Worm (Caenorhabditis elegans): ENCODE results near the gene cpr-3.

cpr-3 gene

ce11 chrV:15295436-15295835 is 3.1 kb downstream of the cpr-3 start:
- TF ChIP-seq flt-1 (GFP tag; IDR thresholded peaks at IDR 0.05), result peak; percentile 91; the same call in 1 of the 2 replicates

- no peak for TF ChIP-seq flt-1 (GFP tag; IDR thresholded peaks at IDR 0.05)
- no peak for TF ChIP-seq T22C8.4 (GFP tag; IDR thresholded peaks at IDR 0.05)
- TF ChIP-seq ref-1 (GFP tag; conservative IDR thresholded peaks at IDR 0.05), result no peak
- no peak for TF ChIP-seq ztf-23 (GFP tag; IDR thresholded peaks at IDR 0.05)
- no peak for TF ChIP-seq klf-2 (GFP tag; conservative IDR thresholded peaks at IDR 0.05)
- no peak for TF ChIP-seq ztf-29 (GFP tag; IDR thresholded peaks at IDR 0.05)
- no peak for TF ChIP-seq cog-1 (tag; optimal IDR thresholded peaks at IDR 0.05)
- no peak for TF ChIP-seq med-1 (GFP tag; optimal IDR thresholded peaks at IDR 0.05; ENCODE audit: insufficient read depth)
- no peak for TF ChIP-seq tab-1 (GFP tag; IDR thresholded peaks at IDR 0.05)
Measured at ce11 chrV:15293865-15294264, 4.6 kb downstream of the cpr-3 start, which contains the start of gene str-96. str-96 (minus strand) TSS chrV:15293965.

ce11 chrV:15290995-15291394 is 7.5 kb downstream of the cpr-3 start, which contains the start of gene cyp-34A2:
cyp-34A2 (minus strand) TSS chrV:15291095.
- TF ChIP-seq klf-2 (GFP tag; conservative IDR thresholded peaks at IDR 0.05) (no peak), ref-1 (GFP tag; conservative IDR thresholded peaks at IDR 0.05) (no peak), ztf-29 (GFP tag; IDR thresholded peaks at IDR 0.05) (no peak), med-1 (GFP tag; optimal IDR thresholded peaks at IDR 0.05; ENCODE audit: insufficient read depth) (no peak), tab-1 (GFP tag; IDR thresholded peaks at IDR 0.05) (no peak), cog-1 (tag; optimal IDR thresholded peaks at IDR 0.05) (no peak), T22C8.4 (GFP tag; IDR thresholded peaks at IDR 0.05) (no peak), ztf-23 (GFP tag; IDR thresholded peaks at IDR 0.05) (no peak), flt-1 (GFP tag; IDR thresholded peaks at IDR 0.05) (no peak)

ce11 chrV:15287856-15288255 is 10.6 kb downstream of the cpr-3 start, which contains the start of gene cyp-34A1:
cyp-34A1 (minus strand) TSS chrV:15287956.
- TF ChIP-seq med-1 (GFP tag; optimal IDR thresholded peaks at IDR 0.05; ENCODE audit: insufficient read depth) (no peak), tab-1 (GFP tag; IDR thresholded peaks at IDR 0.05) (no peak), ztf-23 (GFP tag; IDR thresholded peaks at IDR 0.05) (no peak)

ce11 chrV:15285984-15286383 is 12.5 kb downstream of the cpr-3 start:
- TF ChIP-seq cog-1 (tag; optimal IDR thresholded peaks at IDR 0.05) (no peak), med-1 (GFP tag; optimal IDR thresholded peaks at IDR 0.05; ENCODE audit: insufficient read depth) (no peak), ref-1 (GFP tag; conservative IDR thresholded peaks at IDR 0.05) (no peak), klf-2 (GFP tag; conservative IDR thresholded peaks at IDR 0.05) (no peak), tab-1 (GFP tag; IDR thresholded peaks at IDR 0.05) (no peak), flt-1 (GFP tag; IDR thresholded peaks at IDR 0.05) (no peak), T22C8.4 (GFP tag; IDR thresholded peaks at IDR 0.05) (no peak), ztf-23 (GFP tag; IDR thresholded peaks at IDR 0.05) (no peak), ztf-29 (GFP tag; IDR thresholded peaks at IDR 0.05) (no peak)

- TF ChIP-seq ztf-23 (GFP tag; IDR thresholded peaks at IDR 0.05) (no peak), ref-1 (GFP tag; conservative IDR thresholded peaks at IDR 0.05) (no peak)
Measured at ce11 chrV:15281279-15281949, 17.1 kb downstream of the cpr-3 start, which contains the start of the genes srw-19 and srx-51. srw-19 (minus strand) TSS chrV:15281379. srx-51 (plus strand) TSS chrV:15281899.

ce11 chrV:15276915-15277314 is 21.6 kb downstream of the cpr-3 start, which contains the start of gene srw-17:
srw-17 (minus strand) TSS chrV:15277015.
- TF ChIP-seq ref-1 (GFP tag; conservative IDR thresholded peaks at IDR 0.05) (no peak), klf-2 (GFP tag; conservative IDR thresholded peaks at IDR 0.05) (no peak)

- no peak for TF ChIP-seq ztf-23 (GFP tag; IDR thresholded peaks at IDR 0.05)
- no peak for TF ChIP-seq tab-1 (GFP tag; IDR thresholded peaks at IDR 0.05)
- TF ChIP-seq klf-2 (GFP tag; conservative IDR thresholded peaks at IDR 0.05), result no peak
- no peak for TF ChIP-seq flt-1 (GFP tag; IDR thresholded peaks at IDR 0.05)
Measured at ce11 chrV:15274757-15275156, 23.7 kb downstream of the cpr-3 start, which contains the start of gene srw-16. srw-16 (minus strand) TSS chrV:15274857.

ce11 chrV:15272263-15272662 is 26.2 kb downstream of the cpr-3 start, which contains the start of gene T10H4.4:
T10H4.4 (minus strand) TSS chrV:15272363.
- TF ChIP-seq ref-1 (GFP tag; conservative IDR thresholded peaks at IDR 0.05), result no peak

- TF ChIP-seq flt-1 (GFP tag; IDR thresholded peaks at IDR 0.05) (no peak), ztf-23 (GFP tag; IDR thresholded peaks at IDR 0.05) (no peak), ztf-29 (GFP tag; IDR thresholded peaks at IDR 0.05) (no peak), klf-2 (GFP tag; conservative IDR thresholded peaks at IDR 0.05) (no peak), T22C8.4 (GFP tag; IDR thresholded peaks at IDR 0.05) (no peak), cog-1 (tag; optimal IDR thresholded peaks at IDR 0.05) (no peak)
Measured at ce11 chrV:15268302-15268701, 30.2 kb downstream of the cpr-3 start, which contains the start of gene srw-22. srw-22 (plus strand) TSS chrV:15268602.

ce11 chrV:15267405-15267804 is 31.1 kb downstream of the cpr-3 start, which contains the start of gene T10H4.13:
T10H4.13 (minus strand) TSS chrV:15267505.
- TF ChIP-seq cog-1 (tag; optimal IDR thresholded peaks at IDR 0.05) (no peak), klf-2 (GFP tag; conservative IDR thresholded peaks at IDR 0.05) (no peak), ztf-23 (GFP tag; IDR thresholded peaks at IDR 0.05) (no peak), med-1 (GFP tag; optimal IDR thresholded peaks at IDR 0.05; ENCODE audit: insufficient read depth) (no peak), T22C8.4 (GFP tag; IDR thresholded peaks at IDR 0.05) (no peak), tab-1 (GFP tag; IDR thresholded peaks at IDR 0.05) (no peak), flt-1 (GFP tag; IDR thresholded peaks at IDR 0.05) (no peak)

All from whole organism, midembryonic.